Fruit fly (Drosophila melanogaster) S2 (cell line): ENCODE data around the gene CG1265.

Experiments
- CG8478 ChIP-seq: fragments of >200 bp; optimal IDR thresholded peaks from 2 replicates; lab custom pipeline; 2018
- CTCF ChIP-seq, 2 experiments: fragments of >200 bp; optimal IDR thresholded peaks; 2 replicates each; lab custom pipeline; 2018

- no peak for TF ChIP-seq CTCF (optimal IDR thresholded peaks at IDR 0.05; lab: Kevin White, UChicago)
- no peak for TF ChIP-seq CG8478
These were observed 2.3 kb upstream of the CG1265 start for dm6 chr3L:4252121-4252861.
